Worm (Caenorhabditis elegans): ENCODE results near the gene sta-2.

DNA sequence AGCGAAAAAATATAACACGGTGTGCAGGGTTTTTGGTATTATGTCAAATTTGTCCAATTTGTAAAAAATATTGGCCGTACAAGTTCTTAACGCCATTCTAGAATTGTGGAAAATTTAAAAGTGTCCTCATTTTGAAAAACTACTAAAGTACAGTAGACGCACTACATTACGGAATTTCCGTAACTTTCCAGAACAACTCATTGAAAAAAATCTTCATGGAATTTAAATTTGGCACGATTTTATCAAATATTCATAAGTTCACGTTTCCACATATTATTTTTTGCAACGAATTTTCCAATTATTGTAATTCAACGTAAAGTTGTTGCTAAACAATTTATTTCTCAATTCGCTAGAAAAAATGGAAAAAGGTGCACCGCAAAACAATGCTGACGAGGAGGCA lies 26.1 kb upstream of the sta-2 start, which contains the start of gene F40F9.3:
- TF ChIP-seq ceh-9 (tag; optimal IDR thresholded peaks at IDR 0.05) (no peak), lin-15B (tag; optimal IDR thresholded peaks at IDR 0.05) (no peak)
